Fruit fly (Drosophila melanogaster) whole organism, embryonic: ENCODE data around the gene CG43248.

Source experiments
- BtbVII ChIP-seq: fragments of 200-800 bp; sonication (Bioruptor generic); optimal IDR thresholded peaks from 3 replicates; lab custom pipeline; 2017; ENCODE audit warnings: missing biosample characterization, mild to moderate bottlenecking, missing genetic modification characterization
- CG10431 ChIP-seq: fragments of 200-800 bp; sonication (Bioruptor generic); optimal IDR thresholded peaks from 3 replicates; lab custom pipeline; 2018; ENCODE audit warnings: missing biosample characterization, mild to moderate bottlenecking, missing genetic modification characterization
- CG10462 ChIP-seq: fragments of 200-800 bp; sonication (Bioruptor generic); optimal IDR thresholded peaks from 2 replicates; lab custom pipeline; 2016; ENCODE audit warnings: missing biosample characterization, missing genetic modification characterization
- CG10565 ChIP-seq: fragments of 200-800 bp; sonication (Bioruptor generic); optimal IDR thresholded peaks from 3 replicates; lab custom pipeline; 2016; ENCODE audit warnings: missing biosample characterization, mild to moderate bottlenecking, missing genetic modification characterization
- CG10654 ChIP-seq: fragments of 200-800 bp; sonication (Bioruptor generic); optimal IDR thresholded peaks from 2 replicates; lab custom pipeline; 2016; ENCODE audit warnings: missing biosample characterization, missing genetic modification characterization
- CG11398 ChIP-seq: fragments of 200-800 bp; sonication (Bioruptor generic); optimal IDR thresholded peaks from 2 replicates; lab custom pipeline; 2016; ENCODE audit warnings: missing biosample characterization, missing genetic modification characterization
- CG11695 ChIP-seq: fragments of 200-800 bp; sonication (Bioruptor generic); IDR thresholded peaks from 3 replicates; pipeline ENCODE4 v1.3.6; 2022; ENCODE audit warnings: missing biosample characterization, missing genetic modification characterization
- CG13624 ChIP-seq: fragments of 200-800 bp; sonication (Bioruptor generic); optimal IDR thresholded peaks from 2 replicates; lab custom pipeline; 2016; ENCODE audit warnings: missing biosample characterization, missing genetic modification characterization
- CG14014 ChIP-seq: fragments of 200-800 bp; sonication (Bioruptor generic); IDR thresholded peaks from 2 replicates; pipeline ENCODE4 v1.3.6; 2022; ENCODE audit warnings: missing biosample characterization, missing genetic modification characterization
- CG14050 ChIP-seq: fragments of 200-800 bp; sonication (Bioruptor generic); IDR thresholded peaks from 3 replicates; pipeline ENCODE4 v1.3.6; 2022; ENCODE audit warnings: missing biosample characterization, missing genetic modification characterization
- CG15011 ChIP-seq: fragments of 200-800 bp; sonication (Bioruptor generic); optimal IDR thresholded peaks from 3 replicates; lab custom pipeline; 2018; ENCODE audit warnings: missing biosample characterization, mild to moderate bottlenecking, missing genetic modification characterization
- CG15073 ChIP-seq: fragments of 200-800 bp; sonication (Bioruptor generic); optimal IDR thresholded peaks from 2 replicates; lab custom pipeline; 2016; ENCODE audit warnings: missing biosample characterization, missing genetic modification characterization
- CG17612 ChIP-seq: fragments of 200-800 bp; sonication (Bioruptor generic); IDR thresholded peaks from 2 replicates; pipeline ENCODE4 v1.3.6; 2022; ENCODE audit warnings: missing biosample characterization, missing genetic modification characterization
- CG2120 ChIP-seq: fragments of 200-800 bp; sonication (Bioruptor generic); optimal IDR thresholded peaks from 3 replicates; lab custom pipeline; 2016; ENCODE audit warnings: missing biosample characterization, missing genetic modification characterization
- CG3281 ChIP-seq: fragments of 200-800 bp; sonication (Bioruptor generic); optimal IDR thresholded peaks from 3 replicates; lab custom pipeline; 2017; ENCODE audit warnings: missing biosample characterization, mild to moderate bottlenecking, missing genetic modification characterization
- CG34376 ChIP-seq: fragments of 200-800 bp; sonication (Bioruptor generic); optimal IDR thresholded peaks from 2 replicates; lab custom pipeline; 2018; ENCODE audit warnings: missing biosample characterization, mild to moderate bottlenecking, missing genetic modification characterization
- CG4282 ChIP-seq: fragments of 200-800 bp; sonication (Bioruptor generic); optimal IDR thresholded peaks from 2 replicates; lab custom pipeline; 2016; ENCODE audit warnings: missing biosample characterization, missing genetic modification characterization
- CG43689 ChIP-seq: fragments of 200-800 bp; sonication (Bioruptor generic); IDR thresholded peaks from 2 replicates; pipeline ENCODE4 v1.3.6; 2022; ENCODE audit warnings: missing biosample characterization, missing genetic modification characterization
- CG6765 ChIP-seq: fragments of 200-800 bp; sonication (Bioruptor generic); optimal IDR thresholded peaks from 3 replicates; lab custom pipeline; 2017; ENCODE audit warnings: missing biosample characterization, mild to moderate bottlenecking, missing genetic modification characterization
- CG7271 ChIP-seq: fragments of 200-800 bp; sonication (Bioruptor generic); optimal IDR thresholded peaks from 2 replicates; lab custom pipeline; 2018; ENCODE audit warnings: missing biosample characterization, mild to moderate bottlenecking, missing genetic modification characterization, moderate library complexity
- CG7786 ChIP-seq: fragments of 200-800 bp; sonication (Bioruptor generic); optimal IDR thresholded peaks from 2 replicates; lab custom pipeline; 2016; ENCODE audit warnings: missing biosample characterization, missing genetic modification characterization
- CG8281 ChIP-seq: fragments of 200-800 bp; sonication (Bioruptor generic); optimal IDR thresholded peaks from 2 replicates; lab custom pipeline; 2018; ENCODE audit warnings: missing biosample characterization, mild to moderate bottlenecking, missing genetic modification characterization, moderate library complexity
- E2f1 ChIP-seq: fragments of 200-800 bp; sonication (Bioruptor generic); IDR thresholded peaks from 2 replicates; pipeline ENCODE4 v1.3.6; 2022; ENCODE audit warnings: missing biosample characterization, missing genetic modification characterization
- E2f2 ChIP-seq: fragments of 200-800 bp; sonication (Bioruptor generic); IDR thresholded peaks from 2 replicates; pipeline ENCODE4 v1.3.6; 2022; ENCODE audit warnings: missing biosample characterization, missing genetic modification characterization
- Hsf ChIP-seq: fragments of 200-800 bp; sonication (Bioruptor generic); optimal IDR thresholded peaks from 3 replicates; lab custom pipeline; 2016; ENCODE audit warnings: missing biosample characterization, missing genetic modification characterization
- Pdp1 ChIP-seq, 2 experiments: fragments of 200-800 bp; sonication (Bioruptor generic); optimal IDR thresholded peaks; 3 replicates each; lab custom pipeline; 2016; ENCODE audit warnings: missing biosample characterization in 2 of 2, missing genetic modification characterization in 2 of 2, mild to moderate bottlenecking in 1 of 2, moderate library complexity in 1 of 2
- Tbp ChIP-seq: fragments of >200 bp; optimal IDR thresholded peaks from 2 replicates; lab custom pipeline; 2018; ENCODE audit warnings: missing biosample characterization, missing genetic modification characterization
- Xrp1 ChIP-seq: fragments of 200-800 bp; sonication (Bioruptor generic); IDR thresholded peaks from 2 replicates; pipeline ENCODE4 v1.3.6; 2022; ENCODE audit warnings: missing biosample characterization, missing genetic modification characterization
- YL-1 ChIP-seq: fragments of 200-800 bp; sonication (Bioruptor generic); optimal IDR thresholded peaks from 3 replicates; lab custom pipeline; 2017; ENCODE audit warnings: missing biosample characterization, mild to moderate bottlenecking, missing genetic modification characterization
- ac ChIP-seq: fragments of 200-800 bp; sonication (Bioruptor generic); optimal IDR thresholded peaks from 3 replicates; lab custom pipeline; 2017; ENCODE audit warnings: missing biosample characterization, mild to moderate bottlenecking, missing genetic modification characterization
- amos ChIP-seq: fragments of 200-800 bp; sonication (Bioruptor generic); IDR thresholded peaks from 2 replicates; pipeline ENCODE4 v1.3.6; 2022; ENCODE audit warnings: missing biosample characterization, missing genetic modification characterization; ENCODE audit not compliant: partially characterized antibody
- ato ChIP-seq: fragments of 200-800 bp; sonication (Bioruptor generic); IDR thresholded peaks from 2 replicates; pipeline ENCODE4 v1.3.6; 2022; ENCODE audit warnings: missing biosample characterization, missing genetic modification characterization; ENCODE audit not compliant: partially characterized antibody
- bowl ChIP-seq: fragments of 200-800 bp; sonication (Bioruptor generic); IDR thresholded peaks from 2 replicates; pipeline ENCODE4 v1.3.6; 2022; ENCODE audit warnings: missing biosample characterization, missing genetic modification characterization
- bsh ChIP-seq, 2 experiments: fragments of 200-800 bp; sonication (Bioruptor generic); optimal IDR thresholded peaks; 2 replicates each; lab custom pipeline; 2017 to 2018; ENCODE audit warnings: mild to moderate bottlenecking in 2 of 2, missing biosample characterization in 2 of 2, missing genetic modification characterization in 2 of 2, moderate library complexity in 1 of 2
- cas ChIP-seq: fragments of 200-800 bp; sonication (Bioruptor generic); IDR thresholded peaks from 2 replicates; pipeline ENCODE4 v1.3.6; 2022; ENCODE audit warnings: missing biosample characterization, missing genetic modification characterization
- en ChIP-seq: fragments of 200-800 bp; sonication (Bioruptor generic); optimal IDR thresholded peaks from 2 replicates; lab custom pipeline; 2016; ENCODE audit warnings: missing biosample characterization, missing genetic modification characterization
- eve ChIP-seq, 2 experiments: fragments of >200 bp; optimal IDR thresholded peaks; 2 replicates each; lab custom pipeline; 2017; ENCODE audit warnings: missing biosample characterization in 2 of 2, missing genetic modification characterization in 2 of 2
- ewg ChIP-seq: fragments of 200-800 bp; sonication (Bioruptor generic); optimal IDR thresholded peaks from 3 replicates; lab custom pipeline; 2017; ENCODE audit warnings: mild to moderate bottlenecking, missing biosample characterization, missing genetic modification reagents, missing genetic modification characterization
- h ChIP-seq: fragments of >200 bp; optimal IDR thresholded peaks from 2 replicates; lab custom pipeline; 2017
- ham ChIP-seq: fragments of 200-800 bp; sonication (Bioruptor generic); IDR thresholded peaks from 2 replicates; pipeline ENCODE4 v1.3.6; 2022; ENCODE audit warnings: missing biosample characterization, missing genetic modification characterization
- hth ChIP-seq: fragments of >200 bp; optimal IDR thresholded peaks from 2 replicates; lab custom pipeline; 2017; ENCODE audit warnings: inconsistent platforms
- kah ChIP-seq: fragments of 200-800 bp; sonication (Bioruptor generic); optimal IDR thresholded peaks from 2 replicates; lab custom pipeline; 2018; ENCODE audit warnings: missing biosample characterization, mild to moderate bottlenecking, missing genetic modification characterization
- klu ChIP-seq: fragments of 200-800 bp; sonication (Bioruptor generic); IDR thresholded peaks from 2 replicates; pipeline ENCODE4 v1.3.6; 2022; ENCODE audit warnings: missing biosample characterization, missing genetic modification characterization
- lmd ChIP-seq: fragments of 200-800 bp; sonication (Bioruptor generic); IDR thresholded peaks from 2 replicates; pipeline ENCODE4 v1.3.6; 2022; ENCODE audit warnings: missing biosample characterization, missing genetic modification characterization
- psq ChIP-seq: fragments of 200-800 bp; sonication (Bioruptor generic); optimal IDR thresholded peaks from 2 replicates; lab custom pipeline; 2017; ENCODE audit warnings: missing biosample characterization, missing genetic modification characterization
- pzg ChIP-seq: fragments of 200-800 bp; sonication (Bioruptor generic); optimal IDR thresholded peaks from 3 replicates; lab custom pipeline; 2018; ENCODE audit warnings: missing biosample characterization, mild to moderate bottlenecking, missing genetic modification characterization, moderate library complexity
- ro ChIP-seq: fragments of 200-800 bp; sonication (Bioruptor generic); IDR thresholded peaks from 2 replicates; pipeline ENCODE4 v1.3.6; 2022; ENCODE audit warnings: missing biosample characterization, missing genetic modification characterization
- run ChIP-seq: fragments of 200-800 bp; sonication (Bioruptor generic); optimal IDR thresholded peaks from 3 replicates; lab custom pipeline; 2018; ENCODE audit warnings: missing biosample characterization, mild to moderate bottlenecking, missing genetic modification characterization
- seq ChIP-seq: fragments of 200-800 bp; sonication (Bioruptor generic); IDR thresholded peaks from 2 replicates; pipeline ENCODE4 v1.3.6; 2022; ENCODE audit warnings: missing biosample characterization, missing genetic modification characterization
- sima ChIP-seq: fragments of 200-800 bp; sonication (Bioruptor generic); optimal IDR thresholded peaks from 2 replicates; lab custom pipeline; 2016; ENCODE audit warnings: missing biosample characterization, missing genetic modification characterization
- slbo ChIP-seq: fragments of 200-800 bp; sonication (Bioruptor generic); IDR thresholded peaks from 2 replicates; pipeline ENCODE4 v1.3.6; 2022; ENCODE audit warnings: missing biosample characterization, missing genetic modification characterization
- sr ChIP-seq: fragments of 200-800 bp; sonication (Bioruptor generic); IDR thresholded peaks from 3 replicates; pipeline ENCODE4 v1.3.6; 2022; ENCODE audit warnings: missing biosample characterization, missing genetic modification characterization

CG43248 gene

DNA sequence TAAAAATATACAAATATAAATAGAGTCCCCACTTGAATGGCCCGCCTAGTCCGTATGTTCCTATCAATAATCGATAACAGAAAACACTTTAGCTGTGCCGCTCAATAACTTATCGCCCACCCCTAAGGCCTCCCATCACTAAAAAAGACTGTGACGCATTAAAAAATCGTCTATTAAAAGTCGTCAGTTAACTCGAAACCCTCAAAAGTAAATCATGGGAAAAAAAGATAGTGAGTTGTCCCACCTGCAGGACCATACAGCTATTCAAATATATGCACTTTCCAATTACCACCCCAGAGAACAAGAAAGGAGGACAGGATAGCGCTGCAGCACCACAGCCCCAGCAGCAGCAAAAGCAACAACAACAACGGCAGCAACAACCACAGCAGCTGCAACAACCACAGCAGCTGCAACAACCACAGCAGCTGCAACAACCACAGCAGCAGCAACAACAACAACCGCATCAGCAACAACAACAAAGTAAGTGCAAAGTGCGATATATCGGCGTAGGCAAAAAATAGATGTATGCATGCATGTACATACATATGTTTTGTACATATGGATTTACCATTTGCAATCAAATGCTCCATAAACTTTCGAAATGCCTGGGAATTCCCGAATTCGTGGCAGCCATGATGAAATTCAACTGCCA lies 22.8 kb upstream of the CG43248 start, which contains the start of gene AGO2 (continued):
- no peak for TF ChIP-seq CG8281 (tag; lab: Kevin White, UChicago)
- TF ChIP-seq seq, result no peak; the same call in 1 of the 2 replicates
- peak; percentile 62 for TF ChIP-seq ato (GFP tag; lab: Robert Waterston, UW)
- TF ChIP-seq ac (GFP tag; lab: Kevin White, UChicago), result peak; percentile 55
- no peak for TF ChIP-seq slbo (GFP tag; lab: Robert Waterston, UW)
- no peak for TF ChIP-seq en (GFP tag; lab: Kevin White, UChicago)
- peak; percentile 94 for TF ChIP-seq E2f2
- no peak for TF ChIP-seq psq
- TF ChIP-seq CG11695 (GFP tag; lab: Robert Waterston, UW), result no peak
- no peak for TF ChIP-seq run
- peak; percentile 92 for TF ChIP-seq CG13624 (GFP tag; lab: Kevin White, UChicago)
- peak; percentile 12 for TF ChIP-seq CG34376 (GFP tag; lab: Kevin White, UChicago)
- peak; percentile 74 for TF ChIP-seq amos (GFP tag; lab: Robert Waterston, UW)
- TF ChIP-seq bowl (GFP tag; lab: Robert Waterston, UW), result no peak
- TF ChIP-seq hth (lab: Kevin White, UChicago), result no peak
- no peak for TF ChIP-seq eve (GFP tag; optimal IDR thresholded peaks at IDR 0.05; lab: Kevin White, UChicago)
- TF ChIP-seq CG6765 (GFP tag; lab: Kevin White, UChicago), result peak; percentile 24
- TF ChIP-seq CG7271, result peak; percentile 48
- TF ChIP-seq CG4282 (GFP tag; lab: Kevin White, UChicago), result no peak
- TF ChIP-seq CG15073 (GFP tag; lab: Kevin White, UChicago), result no peak
- TF ChIP-seq CG10462 (GFP tag; lab: Kevin White, UChicago), result no peak
- TF ChIP-seq bsh (GFP tag; optimal IDR thresholded peaks at IDR 0.05; lab: Kevin White, UChicago), result no peak
- TF ChIP-seq h, result no peak
- no peak for TF ChIP-seq CG10565
- peak in 1 of 2 experiments; percentile 44 for TF ChIP-seq Pdp1 (GFP tag; optimal IDR thresholded peaks at IDR 0.05; lab: Kevin White, UChicago)
- no peak for TF ChIP-seq CG17612 (GFP tag; lab: Robert Waterston, UW)
- TF ChIP-seq pzg (GFP tag; lab: Kevin White, UChicago), result peak; percentile 62
- no peak for TF ChIP-seq klu (GFP tag; lab: Robert Waterston, UW)
- TF ChIP-seq sr (GFP tag; lab: Robert Waterston, UW), result no peak
- no peak for TF ChIP-seq ro (GFP tag; lab: Robert Waterston, UW)
- TF ChIP-seq CG7786 (GFP tag; lab: Kevin White, UChicago), result no peak
- no peak for TF ChIP-seq CG14050 (GFP tag; lab: Robert Waterston, UW)
- no peak for TF ChIP-seq ewg (GFP tag; lab: Kevin White, UChicago)
- TF ChIP-seq lmd (GFP tag; lab: Robert Waterston, UW), result no peak
- TF ChIP-seq E2f1, result no peak
- TF ChIP-seq cas (GFP tag; lab: Robert Waterston, UW), result no peak
- peak; percentile 61 for TF ChIP-seq CG10431 (GFP tag; lab: Kevin White, UChicago)
- TF ChIP-seq sima, result no peak
- no peak for TF ChIP-seq Tbp (GFP tag; lab: Kevin White, UChicago)
- TF ChIP-seq BtbVII (GFP tag; lab: Kevin White, UChicago), result peak; percentile 9
- TF ChIP-seq Xrp1 (GFP tag; lab: Robert Waterston, UW), result peak; percentile 41; the same call in 1 of the 2 replicates
- TF ChIP-seq CG2120 (GFP tag; lab: Kevin White, UChicago), result peak; percentile 11
- no peak for TF ChIP-seq CG10654 (GFP tag; lab: Kevin White, UChicago)
- TF ChIP-seq kah (GFP tag; lab: Kevin White, UChicago), result no peak
- TF ChIP-seq Hsf (GFP tag; lab: Kevin White, UChicago), result no peak
- no peak for TF ChIP-seq CG15011 (GFP tag; lab: Kevin White, UChicago)
- TF ChIP-seq CG14014 (GFP tag; lab: Robert Waterston, UW), result no peak
- no peak for TF ChIP-seq CG3281 (GFP tag; lab: Kevin White, UChicago)
- no peak for TF ChIP-seq CG43689
- TF ChIP-seq ham (GFP tag; lab: Robert Waterston, UW), result no peak
- TF ChIP-seq CG11398 (GFP tag; lab: Kevin White, UChicago), result peak; percentile 8
- TF ChIP-seq YL-1 (GFP tag; lab: Kevin White, UChicago), result peak; percentile 92
